Fruit fly (Drosophila melanogaster): ENCODE data around the gene CG15373.

The CG15373 gene

dm6 chrX:18085470-18085797 lies 41.6 kb downstream of the CG15373 start, which contains the start of gene Ada3 (continued):
- peak; percentile 64 for TF ChIP-seq OdsH (GFP tag; optimal IDR thresholded peaks at IDR 0.05)

DNA sequence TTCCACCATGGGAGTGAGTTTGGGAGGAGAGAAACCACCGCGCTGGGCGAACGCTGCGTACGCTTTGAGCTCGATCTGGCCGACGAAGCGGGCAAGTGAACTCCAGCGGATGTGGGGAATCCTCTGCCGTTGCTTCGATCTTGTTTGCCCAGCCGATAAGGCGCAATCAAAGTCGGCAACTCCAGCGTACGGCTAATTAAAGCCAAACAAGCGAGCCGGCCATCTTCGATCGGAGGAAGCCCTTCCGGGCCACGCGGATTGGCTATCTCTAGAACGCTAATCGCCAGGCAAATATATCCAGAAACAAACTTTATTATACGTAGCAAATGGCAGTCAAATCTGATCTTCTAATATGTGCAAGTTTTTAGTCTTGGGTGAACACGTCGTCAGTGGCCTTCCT lies 44.6 kb downstream of the CG15373 start, which contains the start of gene CG7536:
Gene CG7536, minus strand, starts transcription at position 101 of the 400 bp plus-strand sequence.
- TF ChIP-seq usp (GFP tag; optimal IDR thresholded peaks at IDR 0.05), result no peak
- no peak for TF ChIP-seq sv (GFP tag; optimal IDR thresholded peaks at IDR 0.05)
- TF ChIP-seq Abd-B (GFP tag; optimal IDR thresholded peaks at IDR 0.05), result no peak
- no peak for TF ChIP-seq GATAd (GFP tag; optimal IDR thresholded peaks at IDR 0.05)
- no peak for TF ChIP-seq Hr83 (GFP tag; optimal IDR thresholded peaks at IDR 0.05; ENCODE audit: poor library complexity, severe bottlenecking)
- TF ChIP-seq psq (GFP tag; optimal IDR thresholded peaks at IDR 0.05), result no peak
- no peak for TF ChIP-seq jim (GFP tag; optimal IDR thresholded peaks at IDR 0.05)
- TF ChIP-seq br (GFP tag; optimal IDR thresholded peaks at IDR 0.05), result no peak
- TF ChIP-seq Myc (optimal IDR thresholded peaks at IDR 0.05), result no peak
- TF ChIP-seq Hr78 (GFP tag; optimal IDR thresholded peaks at IDR 0.05), result no peak
- no peak for TF ChIP-seq CG9705 (GFP tag; optimal IDR thresholded peaks at IDR 0.05)
- no peak for TF ChIP-seq ey (GFP tag; optimal IDR thresholded peaks at IDR 0.05)
- TF ChIP-seq fru (GFP tag; optimal IDR thresholded peaks at IDR 0.05), result no peak
- TF ChIP-seq CG32264 (GFP tag; optimal IDR thresholded peaks at IDR 0.05), result no peak

DNA sequence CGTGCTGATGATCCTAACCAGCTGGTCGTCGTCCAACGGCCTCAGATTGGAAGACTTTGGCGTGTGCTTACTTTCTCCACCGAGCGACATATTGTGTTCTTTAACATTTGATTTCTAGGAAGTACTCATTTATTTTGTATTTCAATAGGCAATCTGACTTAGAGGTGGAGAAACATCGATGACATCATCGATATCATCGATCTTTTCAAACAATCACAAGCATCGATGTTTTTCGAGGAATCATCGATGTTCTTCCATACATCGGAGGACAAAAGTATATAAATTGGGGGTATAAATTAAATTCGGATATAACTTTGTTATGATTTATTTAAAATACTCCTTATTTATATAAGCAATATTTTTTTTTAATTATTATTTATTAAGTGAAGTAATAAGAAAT lies 46.5 kb downstream of the CG15373 start, which contains the start of gene Swt1:
Gene Swt1, minus strand, starts transcription at position 177 of the 400 bp plus-strand sequence.
- TF ChIP-seq Rel (GFP tag; optimal IDR thresholded peaks at IDR 0.05) (no peak), Rel (tag; optimal IDR thresholded peaks at IDR 0.05) (peak; percentile 79), CrebA (GFP tag; optimal IDR thresholded peaks at IDR 0.05; ENCODE audit: borderline replicate concordance) (no peak)

- TF ChIP-seq Abd-B (GFP tag; optimal IDR thresholded peaks at IDR 0.05) (no peak), N (GFP tag; optimal IDR thresholded peaks at IDR 0.05) (no peak), Sp1 (GFP tag; optimal IDR thresholded peaks at IDR 0.05) (peak; percentile 17), Hr78 (GFP tag; optimal IDR thresholded peaks at IDR 0.05) (no peak), CrebA (GFP tag; optimal IDR thresholded peaks at IDR 0.05; ENCODE audit: borderline replicate concordance) (no peak), Hnf4 (GFP tag; optimal IDR thresholded peaks at IDR 0.05) (peak; percentile 90), ey (GFP tag; optimal IDR thresholded peaks at IDR 0.05) (no peak), rgr (GFP tag; optimal IDR thresholded peaks at IDR 0.05) (no peak), Rel (GFP tag; optimal IDR thresholded peaks at IDR 0.05) (peak; percentile 39), Rel (tag; optimal IDR thresholded peaks at IDR 0.05) (peak; percentile 74)
These were observed 47.4 kb downstream of the CG15373 start, which contains the start of gene scu for dm6 chrX:18091159-18091676. TSS of gene scu (plus strand) at chrX:18091259.

- TF ChIP-seq sage (GFP tag; optimal IDR thresholded peaks at IDR 0.05) (no peak), h (GFP tag; optimal IDR thresholded peaks at IDR 0.05) (no peak), Dif (GFP tag; optimal IDR thresholded peaks at IDR 0.05; ENCODE audit: partially characterized antibody) (no peak), Vsx2 (GFP tag; optimal IDR thresholded peaks at IDR 0.05; ENCODE audit: partially characterized antibody) (no peak), psq (GFP tag; optimal IDR thresholded peaks at IDR 0.05) (no peak), Sp1 (GFP tag; optimal IDR thresholded peaks at IDR 0.05) (no peak), GATAd (GFP tag; optimal IDR thresholded peaks at IDR 0.05) (no peak), HLH106 (tag; optimal IDR thresholded peaks at IDR 0.05) (no peak), dsf (GFP tag; optimal IDR thresholded peaks at IDR 0.05; ENCODE audit: borderline replicate concordance) (no peak), woc (GFP tag; optimal IDR thresholded peaks at IDR 0.05) (no peak), Hr78 (GFP tag; optimal IDR thresholded peaks at IDR 0.05) (no peak), dmrt93B (GFP tag; optimal IDR thresholded peaks at IDR 0.05) (no peak)
These were observed 48.3 kb downstream of the CG15373 start for dm6 chrX:18092126-18092525.

dm6 chrX:18092810-18093222 lies 49.0 kb downstream of the CG15373 start, which contains the start of gene RhoGAP16F:
TSS of gene RhoGAP16F (plus strand) at chrX:18093145.
- TF ChIP-seq Dfd (GFP tag; optimal IDR thresholded peaks at IDR 0.05), result no peak
- TF ChIP-seq HLH106 (tag; optimal IDR thresholded peaks at IDR 0.05), result peak; percentile 84
- TF ChIP-seq Mio (GFP tag; optimal IDR thresholded peaks at IDR 0.05), result no peak
- peak; percentile 68 for TF ChIP-seq CG9705 (GFP tag; optimal IDR thresholded peaks at IDR 0.05)
- TF ChIP-seq usp (GFP tag; optimal IDR thresholded peaks at IDR 0.05), result no peak
- peak; percentile 79 for TF ChIP-seq br (GFP tag; optimal IDR thresholded peaks at IDR 0.05)
- peak; percentile 74 for TF ChIP-seq psq (GFP tag; optimal IDR thresholded peaks at IDR 0.05)
- TF ChIP-seq CG32264 (GFP tag; optimal IDR thresholded peaks at IDR 0.05), result peak; percentile 20
- TF ChIP-seq woc (GFP tag; optimal IDR thresholded peaks at IDR 0.05), result peak; percentile 89
- TF ChIP-seq sage (GFP tag; optimal IDR thresholded peaks at IDR 0.05), result no peak
- no peak for TF ChIP-seq jim (GFP tag; optimal IDR thresholded peaks at IDR 0.05)
- TF ChIP-seq rgr (GFP tag; optimal IDR thresholded peaks at IDR 0.05), result peak; percentile 87
- no peak for TF ChIP-seq Vsx2 (GFP tag; optimal IDR thresholded peaks at IDR 0.05; ENCODE audit: partially characterized antibody)
- no peak for TF ChIP-seq lola (GFP tag; optimal IDR thresholded peaks at IDR 0.05)
- TF ChIP-seq Hr78 (GFP tag; optimal IDR thresholded peaks at IDR 0.05), result no peak
- no peak for TF ChIP-seq CrebA (GFP tag; optimal IDR thresholded peaks at IDR 0.05; ENCODE audit: borderline replicate concordance)
- no peak for TF ChIP-seq dsf (GFP tag; optimal IDR thresholded peaks at IDR 0.05; ENCODE audit: borderline replicate concordance)
- no peak for TF ChIP-seq tai (GFP tag; optimal IDR thresholded peaks at IDR 0.05)
- TF ChIP-seq Abd-B (GFP tag; optimal IDR thresholded peaks at IDR 0.05), result no peak
- TF ChIP-seq Jra (GFP tag; optimal IDR thresholded peaks at IDR 0.05), result peak; percentile 73
- TF ChIP-seq N (GFP tag; optimal IDR thresholded peaks at IDR 0.05), result no peak
- TF ChIP-seq Hr83 (GFP tag; optimal IDR thresholded peaks at IDR 0.05; ENCODE audit: poor library complexity, severe bottlenecking), result peak; percentile 7
- TF ChIP-seq Sp1 (GFP tag; optimal IDR thresholded peaks at IDR 0.05), result peak; percentile 80
- no peak for TF ChIP-seq Rel (GFP tag; optimal IDR thresholded peaks at IDR 0.05)
- TF ChIP-seq Rel (tag; optimal IDR thresholded peaks at IDR 0.05), result peak; percentile 65
- TF ChIP-seq GATAd (GFP tag; optimal IDR thresholded peaks at IDR 0.05), result peak; percentile 34
- TF ChIP-seq Dif (GFP tag; optimal IDR thresholded peaks at IDR 0.05; ENCODE audit: partially characterized antibody), result no peak
- peak; percentile 72 for TF ChIP-seq dmrt93B (GFP tag; optimal IDR thresholded peaks at IDR 0.05)
- peak; percentile 86 for TF ChIP-seq Hnf4 (GFP tag; optimal IDR thresholded peaks at IDR 0.05)
- peak; percentile 85 for TF ChIP-seq sv (GFP tag; optimal IDR thresholded peaks at IDR 0.05)
- no peak for TF ChIP-seq Myc (optimal IDR thresholded peaks at IDR 0.05)
- TF ChIP-seq fru (GFP tag; optimal IDR thresholded peaks at IDR 0.05), result peak; percentile 86

Measured in whole organism, wandering third instar larva.